Worm (Caenorhabditis elegans) whole organism, L3 larva: ENCODE measurements around the gene Y49F6B.8.

Source experiments
- ZK546.5 ChIP-seq: sonication (generic microtip); optimal IDR thresholded peaks from 2 replicates; lab custom pipeline; 2017; ENCODE audit warnings: missing biosample characterization, missing genetic modification characterization
- aly-2 ChIP-seq: fragments of 150-350 bp; optimal IDR thresholded peaks from 2 replicates; lab custom pipeline; 2014; ENCODE audit warnings: missing biosample characterization, missing genetic modification characterization
- ceh-16 ChIP-seq: sonication (generic microtip); optimal IDR thresholded peaks from 2 replicates; lab custom pipeline; 2017; ENCODE audit warnings: missing biosample characterization, missing genetic modification characterization
- egl-27 ChIP-seq: sonication (generic microtip); optimal IDR thresholded peaks from 4 replicates; lab custom pipeline; 2017; ENCODE audit warnings: missing biosample characterization, missing genetic modification reagents, missing genetic modification characterization
- fkh-10 ChIP-seq: sonication (generic microtip); optimal IDR thresholded peaks from 2 replicates; lab custom pipeline; 2017; ENCODE audit warnings: missing biosample characterization, missing genetic modification reagents, missing genetic modification characterization
- mdl-1 ChIP-seq: fragments of 150-350 bp; optimal IDR thresholded peaks from 2 replicates; lab custom pipeline; 2014; ENCODE audit warnings: missing biosample characterization, missing genetic modification characterization
- nhr-237 ChIP-seq: fragments of 150-350 bp; optimal IDR thresholded peaks from 2 replicates; lab custom pipeline; 2014; ENCODE audit warnings: missing biosample characterization, missing genetic modification characterization
- nhr-77 ChIP-seq: fragments of 150-350 bp; optimal IDR thresholded peaks from 2 replicates; lab custom pipeline; 2014; ENCODE audit warnings: missing biosample characterization, missing genetic modification characterization
- snpc-4 ChIP-seq: fragments of 150-350 bp; optimal IDR thresholded peaks from 2 replicates; lab custom pipeline; 2014; ENCODE audit warnings: missing biosample characterization, missing genetic modification characterization

- TF ChIP-seq ZK546.5, result no peak
- TF ChIP-seq egl-27, result no peak
- TF ChIP-seq aly-2 (tag; lab: Kevin White, UChicago), result no peak
- no peak for TF ChIP-seq mdl-1 (tag; lab: Kevin White, UChicago)
- no peak for TF ChIP-seq nhr-237 (tag; lab: Kevin White, UChicago)
- no peak for TF ChIP-seq fkh-10 (GFP tag; lab: Kevin White, UChicago)
- TF ChIP-seq snpc-4 (tag; lab: Kevin White, UChicago), result peak; percentile 78
- TF ChIP-seq nhr-77, result no peak
- TF ChIP-seq ceh-16 (tag; lab: Kevin White, UChicago), result no peak
Measured at ce11 chrII:3434893-3435503, 46.5 kb downstream of the Y49F6B.8 start.
